Worm (Caenorhabditis elegans) whole organism, L1 larva: ENCODE results near the gene Y57G11C.1142.

Experiments
- ces-1 ChIP-seq: fragments of 150-350 bp; optimal IDR thresholded peaks from 2 replicates; lab custom pipeline; 2014; ENCODE audit warnings: missing biosample characterization, missing genetic modification reagents, missing genetic modification characterization
- irx-1 ChIP-seq: sonication (generic microtip); optimal IDR thresholded peaks from 2 replicates; lab custom pipeline; 2016; ENCODE audit warnings: missing genetic modification characterization, missing compliant biosample characterization
- mab-9 ChIP-seq: fragments of 200-800 bp; sonication (Bioruptor generic); IDR thresholded peaks from 2 replicates; pipeline ENCODE4 v1.3.6; 2022; ENCODE audit warnings: missing genetic modification reagents, missing genetic modification characterization, missing compliant biosample characterization
- nhr-28 ChIP-seq: fragments of 150-350 bp; optimal IDR thresholded peaks from 2 replicates; lab custom pipeline; 2014; ENCODE audit warnings: missing biosample characterization, missing genetic modification characterization
- pax-3 ChIP-seq: fragments of 200-800 bp; sonication (Bioruptor generic); optimal IDR thresholded peaks from 2 replicates; lab custom pipeline; 2018; ENCODE audit warnings: mild to moderate bottlenecking, missing genetic modification characterization, moderate library complexity, missing compliant biosample characterization
- unc-62 ChIP-seq: fragments of 150-350 bp; optimal IDR thresholded peaks from 2 replicates; lab custom pipeline; 2014; ENCODE audit warnings: missing biosample characterization, missing genetic modification reagents, missing genetic modification characterization
- ztf-11 ChIP-seq, 2 experiments: sonication (generic microtip); optimal IDR thresholded peaks; 2 replicates each; lab custom pipeline; 2016 to 2017; ENCODE audit warnings: missing genetic modification characterization in 2 of 2, missing biosample characterization in 1 of 2, missing compliant biosample characterization in 1 of 2

ce11 chrIV:14829026-14829425, 26.6 kb downstream of the Y57G11C.1142 start, which contains the start of gene hhat-2:
- TF ChIP-seq nhr-28 (tag; lab: Kevin White, UChicago) (no peak), pax-3 (tag; lab: Kevin White, UChicago) (no peak), unc-62 (GFP tag; lab: Kevin White, UChicago) (no peak), ces-1 (no peak), irx-1 (tag; lab: Kevin White, UChicago) (no peak), ztf-11 (tag; optimal IDR thresholded peaks at IDR 0.05; lab: Kevin White, UChicago) (no peak), mab-9 (GFP tag; lab: Robert Waterston, UW) (no peak)
